Worm (Caenorhabditis elegans): ENCODE data around the gene srb-3.

DNA sequence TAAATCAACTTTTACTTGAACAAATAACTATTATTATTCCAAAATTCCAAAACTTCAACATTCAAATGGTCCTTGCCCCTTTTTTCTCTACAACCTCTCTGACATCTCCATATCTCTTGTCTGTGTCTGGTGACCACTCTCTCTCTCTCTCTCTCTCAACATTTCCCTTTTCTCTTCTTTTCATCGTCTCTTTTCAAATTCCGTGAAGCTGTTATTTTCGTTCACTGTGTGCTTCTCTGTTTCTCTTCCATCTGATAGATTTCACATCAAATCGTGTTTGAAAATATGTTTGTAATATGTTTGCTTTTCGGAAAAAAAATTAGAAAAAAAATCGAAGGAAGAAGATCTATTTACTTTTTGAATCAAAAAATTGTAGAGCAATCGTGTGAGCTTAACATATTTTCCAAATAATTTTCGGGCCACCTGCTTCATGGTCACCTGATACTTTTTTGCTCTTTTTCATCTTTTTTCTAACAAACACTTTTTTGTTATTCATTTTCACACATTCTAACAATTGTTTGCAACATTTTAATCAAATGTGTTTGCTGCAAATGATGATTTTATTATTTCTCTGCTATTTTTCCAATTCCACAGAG lies 34.4 kb upstream of the srb-3 start:
- TF ChIP-seq unc-62 (GFP tag; optimal IDR thresholded peaks at IDR 0.05) (no peak), egl-27 (tag; optimal IDR thresholded peaks at IDR 0.05) (no peak), unc-39 (tag; optimal IDR thresholded peaks at IDR 0.05) (no peak)

All from whole organism, L2 larva.